Worm (Caenorhabditis elegans) whole organism, mixed stage, embryonic: ENCODE data around the gene pdhk-2.

ENCODE experiments used
- flh-1 ChIP-seq: fragments of 200-800 bp; sonication (Bioruptor generic); optimal IDR thresholded peaks from 2 replicates; lab custom pipeline; 2018; ENCODE audit warnings: mild to moderate bottlenecking, missing genetic modification characterization, moderate library complexity, missing compliant biosample characterization
- mab-5 ChIP-seq: fragments of 150-350 bp; optimal IDR thresholded peaks from 2 replicates; lab custom pipeline; 2014; ENCODE audit warnings: missing biosample characterization, missing genetic modification characterization
- mep-1 ChIP-seq: fragments of 150-350 bp; optimal IDR thresholded peaks from 2 replicates; lab custom pipeline; 2017; ENCODE audit warnings: missing biosample characterization, missing genetic modification reagents, missing genetic modification characterization, inconsistent platforms
- unc-39 ChIP-seq: fragments of 150-350 bp; optimal IDR thresholded peaks from 2 replicates; lab custom pipeline; 2014; ENCODE audit warnings: missing biosample characterization, missing genetic modification characterization
- unc-62 ChIP-seq: fragments of 150-350 bp; optimal IDR thresholded peaks from 2 replicates; lab custom pipeline; 2014; ENCODE audit warnings: missing biosample characterization, missing genetic modification reagents, missing genetic modification characterization

ce11 chrIII:8741276-8741860, at the start of gene pdhk-2:
- TF ChIP-seq unc-39, result no peak
- peak; percentile 4 for TF ChIP-seq flh-1
- TF ChIP-seq mab-5, result no peak
- peak; percentile 90 for TF ChIP-seq mep-1
- peak; percentile 57 for TF ChIP-seq unc-62
